Worm (Caenorhabditis elegans): ENCODE measurements around the gene dac-1.

The dac-1 gene

DNA sequence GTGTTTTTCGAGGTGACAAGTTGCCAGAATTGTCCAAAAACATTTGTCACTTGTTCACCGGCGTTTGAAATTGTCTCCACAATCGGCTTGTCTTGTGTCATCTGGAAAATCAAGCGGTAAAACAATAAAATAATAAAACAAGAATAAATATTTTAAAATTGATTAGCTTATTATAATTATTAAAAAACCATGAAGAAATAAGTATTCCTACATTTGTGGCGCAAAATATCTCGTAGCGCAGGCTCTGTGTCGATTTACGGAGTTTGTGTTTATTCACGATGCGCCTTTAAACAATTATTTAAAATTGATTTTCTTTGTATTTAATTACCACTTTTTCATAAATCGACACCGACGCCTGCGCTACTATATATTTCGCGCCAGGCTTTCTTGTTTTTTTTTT is 36.4 kb downstream of the dac-1 start, which contains the start of gene moma-1:
Gene moma-1, minus strand, starts transcription at position 101 of the 400 bp plus-strand sequence.
- TF ChIP-seq egl-5 (tag; optimal IDR thresholded peaks at IDR 0.05) (no peak), unc-62 (GFP tag; optimal IDR thresholded peaks at IDR 0.05) (no peak), ceh-28 (tag; optimal IDR thresholded peaks at IDR 0.05) (no peak), nhr-25 (tag; optimal IDR thresholded peaks at IDR 0.05) (no peak), lsy-12 (tag; optimal IDR thresholded peaks at IDR 0.05) (no peak), sea-2 (GFP tag; optimal IDR thresholded peaks at IDR 0.05) (no peak), ceh-16 (tag; optimal IDR thresholded peaks at IDR 0.05) (no peak), elt-2 (tag; optimal IDR thresholded peaks at IDR 0.05) (no peak), mdl-1 (tag; optimal IDR thresholded peaks at IDR 0.05) (no peak)

- TF ChIP-seq snpc-4 (tag; optimal IDR thresholded peaks at IDR 0.05) (no peak), lsy-12 (tag; optimal IDR thresholded peaks at IDR 0.05) (no peak), nhr-28 (tag; optimal IDR thresholded peaks at IDR 0.05) (no peak), lin-15B (tag; optimal IDR thresholded peaks at IDR 0.05) (no peak), nhr-11 (tag; optimal IDR thresholded peaks at IDR 0.05) (no peak), R02D3.7 (tag; optimal IDR thresholded peaks at IDR 0.05) (no peak), nhr-77 (tag; optimal IDR thresholded peaks at IDR 0.05) (no peak), fos-1 (tag; optimal IDR thresholded peaks at IDR 0.05) (no peak), zag-1 (tag; optimal IDR thresholded peaks at IDR 0.05) (no peak), ceh-16 (tag; optimal IDR thresholded peaks at IDR 0.05) (no peak), mdl-1 (tag; optimal IDR thresholded peaks at IDR 0.05) (no peak), ztf-11 (tag; optimal IDR thresholded peaks at IDR 0.05) (no peak), pqm-1 (tag; optimal IDR thresholded peaks at IDR 0.05) (no peak), nfya-1 (tag; optimal IDR thresholded peaks at IDR 0.05; ENCODE audit: insufficient read depth) (no peak), nhr-43 (tag; optimal IDR thresholded peaks at IDR 0.05; ENCODE audit: poor library complexity, severe bottlenecking) (no peak)
Measured at ce11 chrIII:853414-853813, 37.5 kb downstream of the dac-1 start.

- TF ChIP-seq pha-4 (tag; optimal IDR thresholded peaks at IDR 0.05), result peak; percentile 53
- no peak for TF ChIP-seq nhr-12 (tag; optimal IDR thresholded peaks at IDR 0.05)
- no peak for TF ChIP-seq ZK546.5 (tag; optimal IDR thresholded peaks at IDR 0.05)
- peak; percentile 51 for TF ChIP-seq R02D3.7 (tag; optimal IDR thresholded peaks at IDR 0.05)
- TF ChIP-seq skn-1 (tag; optimal IDR thresholded peaks at IDR 0.05), result no peak
- TF ChIP-seq ama-1 (optimal IDR thresholded peaks at IDR 0.05), result no peak
- TF ChIP-seq lin-15B (tag; optimal IDR thresholded peaks at IDR 0.05), result peak; percentile 21
- no peak for TF ChIP-seq nhr-11 (tag; optimal IDR thresholded peaks at IDR 0.05)
- TF ChIP-seq pqm-1 (tag; optimal IDR thresholded peaks at IDR 0.05), result no peak
- no peak for TF ChIP-seq nhr-237 (tag; optimal IDR thresholded peaks at IDR 0.05)
- no peak for TF ChIP-seq elt-1 (tag; optimal IDR thresholded peaks at IDR 0.05)
- no peak for TF ChIP-seq nhr-76 (tag; optimal IDR thresholded peaks at IDR 0.05)
Measured at ce11 chrIII:853859-854359, 38.0 kb downstream of the dac-1 start, which contains the start of the genes rnp-5 and tag-51. TSS of gene rnp-5 (minus strand) at chrIII:853909. TSS of gene tag-51 (plus strand) at chrIII:854221.

DNA sequence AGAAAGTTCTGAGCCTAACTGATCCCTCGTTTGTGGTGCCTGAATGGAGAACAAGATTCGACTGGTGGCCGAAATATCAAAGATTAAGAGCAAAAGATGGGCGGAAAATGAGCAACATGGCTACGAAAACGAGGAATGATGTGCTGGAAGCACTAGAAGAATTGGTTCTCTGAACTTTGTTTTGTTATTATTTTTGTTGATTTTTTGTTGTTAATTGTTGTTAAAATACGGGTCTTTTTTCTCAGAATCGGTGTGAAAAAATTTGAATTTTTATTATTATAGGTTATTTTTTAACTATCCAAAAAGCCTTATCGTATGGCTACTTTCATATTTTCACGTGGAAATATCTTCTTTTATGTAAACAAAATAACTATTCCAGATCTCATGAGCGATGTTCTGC is 40.3 kb downstream of the dac-1 start, which contains the start of gene K02F3.12:
Gene K02F3.12, plus strand, starts transcription at position 301 of the 400 bp plus-strand sequence.
- TF ChIP-seq mdl-1 (tag; optimal IDR thresholded peaks at IDR 0.05), result no peak
- no peak for TF ChIP-seq mml-1 (tag; optimal IDR thresholded peaks at IDR 0.05)
- no peak for TF ChIP-seq hmg-11 (tag; optimal IDR thresholded peaks at IDR 0.05)
- TF ChIP-seq R02D3.7 (tag; optimal IDR thresholded peaks at IDR 0.05), result no peak
- TF ChIP-seq nhr-28 (tag; optimal IDR thresholded peaks at IDR 0.05), result no peak
- TF ChIP-seq aly-2 (tag; optimal IDR thresholded peaks at IDR 0.05), result no peak
- no peak for TF ChIP-seq daf-12 (tag; optimal IDR thresholded peaks at IDR 0.05)
- no peak for TF ChIP-seq elt-2 (tag; optimal IDR thresholded peaks at IDR 0.05)
- TF ChIP-seq ZK546.5 (tag; optimal IDR thresholded peaks at IDR 0.05), result no peak
- TF ChIP-seq zag-1 (tag; optimal IDR thresholded peaks at IDR 0.05), result no peak
- TF ChIP-seq tbx-2 (tag; optimal IDR thresholded peaks at IDR 0.05), result no peak
- TF ChIP-seq fkh-2 (tag; optimal IDR thresholded peaks at IDR 0.05), result no peak
- no peak for TF ChIP-seq nhr-67 (tag; optimal IDR thresholded peaks at IDR 0.05)
- TF ChIP-seq lsy-12 (tag; optimal IDR thresholded peaks at IDR 0.05), result no peak
- TF ChIP-seq ztf-4 (tag; optimal IDR thresholded peaks at IDR 0.05), result no peak
- no peak for TF ChIP-seq nhr-43 (tag; optimal IDR thresholded peaks at IDR 0.05; ENCODE audit: poor library complexity, severe bottlenecking)
- no peak for TF ChIP-seq egl-5 (tag; optimal IDR thresholded peaks at IDR 0.05)
- TF ChIP-seq ceh-82 (tag; optimal IDR thresholded peaks at IDR 0.05), result no peak
- no peak for TF ChIP-seq ama-1 (optimal IDR thresholded peaks at IDR 0.05)
- no peak for TF ChIP-seq nfya-1 (tag; optimal IDR thresholded peaks at IDR 0.05; ENCODE audit: insufficient read depth)
